Worm (Caenorhabditis elegans) whole organism, late embryonic: ENCODE results near the gene F26G1.5.

Experiments used
- K02D7.2 ChIP-seq: sonication (generic microtip); optimal IDR thresholded peaks from 2 replicates; lab custom pipeline; 2017; ENCODE audit warnings: mild to moderate bottlenecking, missing genetic modification characterization, missing compliant biosample characterization
- T23F11.4 ChIP-seq: fragments of 200-800 bp; sonication (Bioruptor generic); optimal IDR thresholded peaks from 2 replicates; lab custom pipeline; 2018; ENCODE audit warnings: mild to moderate bottlenecking, missing genetic modification characterization, missing compliant biosample characterization
- ceh-9 ChIP-seq: sonication (generic microtip); optimal IDR thresholded peaks from 2 replicates; lab custom pipeline; 2016; ENCODE audit warnings: mild to moderate bottlenecking, missing genetic modification characterization, inconsistent platforms, missing compliant biosample characterization
- elt-2 ChIP-seq: sonication (generic microtip); optimal IDR thresholded peaks from 2 replicates; lab custom pipeline; 2016; ENCODE audit warnings: missing genetic modification reagents, missing genetic modification characterization, missing compliant biosample characterization
- fax-1 ChIP-seq: sonication (generic microtip); optimal IDR thresholded peaks from 2 replicates; lab custom pipeline; 2016; ENCODE audit warnings: missing genotype, missing genetic modification characterization, missing compliant biosample characterization
- fkh-10 ChIP-seq: fragments of 150-350 bp; optimal IDR thresholded peaks from 2 replicates; lab custom pipeline; 2014; ENCODE audit warnings: missing biosample characterization, missing genetic modification reagents, missing genetic modification characterization
- pha-4 ChIP-seq: fragments of 150-350 bp; optimal IDR thresholded peaks from 2 replicates; lab custom pipeline; 2018; ENCODE audit warnings: missing biosample characterization, missing genetic modification reagents, missing genetic modification characterization
- ztf-16 ChIP-seq: sonication (generic microtip); optimal IDR thresholded peaks from 2 replicates; lab custom pipeline; 2017; ENCODE audit warnings: missing genetic modification characterization, missing compliant biosample characterization

- TF ChIP-seq elt-2 (tag; lab: Kevin White, UChicago), result peak; percentile 68
- TF ChIP-seq pha-4 (tag; lab: Kevin White, UChicago), result no peak
- TF ChIP-seq fkh-10 (GFP tag; lab: Kevin White, UChicago), result no peak
- TF ChIP-seq fax-1 (tag; lab: Kevin White, UChicago), result no peak
- no peak for TF ChIP-seq ceh-9 (tag; lab: Kevin White, UChicago)
- no peak for TF ChIP-seq ztf-16 (tag; lab: Kevin White, UChicago)
- TF ChIP-seq K02D7.2, result no peak
- no peak for TF ChIP-seq T23F11.4 (GFP tag; lab: Kevin White, UChicago)
These were observed 5.8 kb upstream of the F26G1.5 start, which contains the start of gene F26G1.11 for ce11 chrII:4776933-4777332.
